Fruit fly (Drosophila melanogaster) whole organism, pupa: ENCODE results near the gene CG14212.

Source experiments
- CG10348 ChIP-seq: fragments of 200-800 bp; sonication (Bioruptor generic); IDR thresholded peaks from 2 replicates; pipeline ENCODE4 v1.3.6; 2022; ENCODE audit warnings: missing biosample characterization, missing genetic modification characterization
- CG12605 ChIP-seq: fragments of 200-800 bp; sonication (Bioruptor generic); IDR thresholded peaks from 2 replicates; pipeline ENCODE4 v1.3.6; 2022; ENCODE audit warnings: missing biosample characterization, missing genetic modification characterization
- CG13204 ChIP-seq: fragments of 200-800 bp; sonication (Bioruptor generic); optimal IDR thresholded peaks from 2 replicates; lab custom pipeline; 2018; ENCODE audit warnings: missing biosample characterization, mild to moderate bottlenecking, missing genetic modification characterization, moderate library complexity
- CG14655 ChIP-seq: fragments of 200-800 bp; sonication (Bioruptor generic); optimal IDR thresholded peaks from 3 replicates; lab custom pipeline; 2017; ENCODE audit warnings: mild to moderate bottlenecking, missing biosample characterization, missing genetic modification reagents, missing genetic modification characterization
- CG15710 ChIP-seq: fragments of 200-800 bp; sonication (Bioruptor generic); optimal IDR thresholded peaks from 2 replicates; lab custom pipeline; 2018; ENCODE audit warnings: missing biosample characterization, mild to moderate bottlenecking, missing genetic modification characterization, moderate library complexity
- CG17806 ChIP-seq: fragments of 200-800 bp; sonication (Bioruptor generic); optimal IDR thresholded peaks from 2 replicates; lab custom pipeline; 2018; ENCODE audit warnings: missing biosample characterization, mild to moderate bottlenecking, missing genetic modification characterization, moderate library complexity
- CG32121 ChIP-seq: fragments of 200-800 bp; sonication (Bioruptor generic); IDR thresholded peaks from 2 replicates; pipeline ENCODE4 v1.3.6; 2022; ENCODE audit warnings: missing biosample characterization, missing genetic modification characterization
- CG34367 ChIP-seq: fragments of 200-800 bp; sonication (Bioruptor generic); optimal IDR thresholded peaks from 2 replicates; lab custom pipeline; 2018; ENCODE audit warnings: missing biosample characterization, mild to moderate bottlenecking, missing genetic modification characterization
- CG4496 ChIP-seq: fragments of 200-800 bp; sonication (Bioruptor generic); IDR thresholded peaks from 3 replicates; pipeline ENCODE4 v1.3.6; 2022; ENCODE audit warnings: missing biosample characterization, missing genetic modification characterization
- CG8159 ChIP-seq: fragments of 200-800 bp; sonication (Bioruptor generic); optimal IDR thresholded peaks from 3 replicates; lab custom pipeline; 2018; ENCODE audit warnings: missing biosample characterization, mild to moderate bottlenecking, missing genetic modification characterization, moderate library complexity
- CG8301 ChIP-seq: fragments of 200-800 bp; sonication (Bioruptor generic); optimal IDR thresholded peaks from 2 replicates; lab custom pipeline; 2018; ENCODE audit warnings: missing biosample characterization, mild to moderate bottlenecking, missing genetic modification characterization
- CG9948 ChIP-seq: fragments of 200-800 bp; sonication (Bioruptor generic); optimal IDR thresholded peaks from 2 replicates; lab custom pipeline; 2018; ENCODE audit warnings: missing biosample characterization, mild to moderate bottlenecking, missing genetic modification characterization, moderate library complexity
- D1 ChIP-seq: fragments of 200-800 bp; sonication (Bioruptor generic); optimal IDR thresholded peaks from 2 replicates; lab custom pipeline; 2018; ENCODE audit warnings: missing biosample characterization, mild to moderate bottlenecking, missing genetic modification characterization, moderate library complexity
- EcR ChIP-seq: fragments of 200-800 bp; sonication (Bioruptor generic); optimal IDR thresholded peaks from 3 replicates; lab custom pipeline; 2019; ENCODE audit warnings: missing biosample characterization, missing genetic modification characterization, mild to moderate bottlenecking, moderate library complexity, missing genetic modification reagents
- Ets98B ChIP-seq: fragments of 200-800 bp; sonication (Bioruptor generic); IDR thresholded peaks from 2 replicates; pipeline ENCODE4 v1.3.6; 2022; ENCODE audit warnings: missing biosample characterization, missing genetic modification characterization
- Pif1A ChIP-seq: fragments of 200-800 bp; sonication (Bioruptor generic); optimal IDR thresholded peaks from 3 replicates; lab custom pipeline; 2016; ENCODE audit warnings: missing biosample characterization, missing genetic modification characterization
- Pif1B ChIP-seq: fragments of 200-800 bp; sonication (Bioruptor generic); optimal IDR thresholded peaks from 3 replicates; lab custom pipeline; 2016; ENCODE audit warnings: missing biosample characterization, missing genetic modification characterization
- Snoo ChIP-seq: fragments of 200-800 bp; sonication (Bioruptor generic); optimal IDR thresholded peaks from 3 replicates; lab custom pipeline; 2017; ENCODE audit warnings: missing biosample characterization, mild to moderate bottlenecking, missing genetic modification characterization, inconsistent platforms
- fd96Ca ChIP-seq: fragments of 200-800 bp; sonication (Bioruptor generic); IDR thresholded peaks from 3 replicates; pipeline ENCODE4 v1.3.6; 2022; ENCODE audit warnings: missing biosample characterization, missing genetic modification characterization
- gl ChIP-seq: fragments of 200-800 bp; sonication (Bioruptor generic); optimal IDR thresholded peaks from 2 replicates; lab custom pipeline; 2018; ENCODE audit warnings: missing biosample characterization, mild to moderate bottlenecking, missing genetic modification characterization
- rn ChIP-seq: fragments of 200-800 bp; sonication (Bioruptor generic); IDR thresholded peaks from 2 replicates; pipeline ENCODE4 v1.3.6; 2022; ENCODE audit warnings: missing biosample characterization, missing genetic modification characterization

The CG14212 gene

dm6 chrX:19625405-19625804 lies at the start of gene CG14212:
Gene CG14212 (plus strand): TSS chrX:19625705.
- no peak for TF ChIP-seq Snoo
- TF ChIP-seq CG8301: no peak
- TF ChIP-seq CG12605 (GFP tag; lab: Robert Waterston, UW): no peak
- TF ChIP-seq gl (tag; lab: Kevin White, UChicago): no peak
- no peak for TF ChIP-seq CG9948
- TF ChIP-seq CG4496 (GFP tag; lab: Robert Waterston, UW): no peak
- TF ChIP-seq Pif1A (GFP tag; lab: Kevin White, UChicago): no peak
- no peak for TF ChIP-seq CG17806 (tag; lab: Kevin White, UChicago)
- no peak for TF ChIP-seq CG14655 (GFP tag; lab: Kevin White, UChicago)
- no peak for TF ChIP-seq fd96Ca

dm6 chrX:19577940-19578632 lies 47.4 kb upstream of the CG14212 start:
- TF ChIP-seq CG13204 (GFP tag; lab: Kevin White, UChicago) (no peak), EcR (peak; percentile 59), CG32121 (peak; percentile 53; the same call in 1 of the 2 replicates), CG8301 (no peak), CG4496 (GFP tag; lab: Robert Waterston, UW) (no peak), CG12605 (GFP tag; lab: Robert Waterston, UW) (no peak), Snoo (no peak), D1 (tag; lab: Kevin White, UChicago) (no peak), Ets98B (no peak), CG10348 (no peak), gl (tag; lab: Kevin White, UChicago) (no peak)

dm6 chrX:19578908-19579647 lies 46.4 kb upstream of the CG14212 start:
- TF ChIP-seq CG14655 (GFP tag; lab: Kevin White, UChicago): no peak
- TF ChIP-seq CG4496 (GFP tag; lab: Robert Waterston, UW): no peak
- TF ChIP-seq CG8301: no peak
- no peak for TF ChIP-seq EcR
- TF ChIP-seq CG8159 (tag; lab: Kevin White, UChicago): no peak
- no peak for TF ChIP-seq CG13204 (GFP tag; lab: Kevin White, UChicago)
- no peak for TF ChIP-seq CG9948
- no peak for TF ChIP-seq rn (GFP tag; lab: Robert Waterston, UW)
- TF ChIP-seq Ets98B: no peak
- TF ChIP-seq CG34367 (tag; lab: Kevin White, UChicago): no peak

- TF ChIP-seq CG15710 (tag; lab: Kevin White, UChicago): no peak
- no peak for TF ChIP-seq CG34367 (tag; lab: Kevin White, UChicago)
- no peak for TF ChIP-seq Snoo
- TF ChIP-seq Pif1A (GFP tag; lab: Kevin White, UChicago): no peak
- TF ChIP-seq CG4496 (GFP tag; lab: Robert Waterston, UW): no peak
- TF ChIP-seq CG32121: no peak
- no peak for TF ChIP-seq rn (GFP tag; lab: Robert Waterston, UW)
- no peak for TF ChIP-seq CG8301
- no peak for TF ChIP-seq Ets98B
- no peak for TF ChIP-seq CG10348
- TF ChIP-seq CG14655 (GFP tag; lab: Kevin White, UChicago): no peak
- TF ChIP-seq CG8159 (tag; lab: Kevin White, UChicago): no peak
- TF ChIP-seq D1 (tag; lab: Kevin White, UChicago): no peak
- no peak for TF ChIP-seq CG17806 (tag; lab: Kevin White, UChicago)
Observed at dm6 chrX:19579648-19580301, 45.7 kb upstream of the CG14212 start, which contains the start of gene Tao. Gene Tao (minus strand): TSS chrX:19579800.

dm6 chrX:19581881-19582280 lies 43.6 kb upstream of the CG14212 start, which contains the start of gene CG14218:
Gene CG14218 (minus strand): TSS chrX:19581981.
- TF ChIP-seq Pif1A (GFP tag; lab: Kevin White, UChicago): no peak
- no peak for TF ChIP-seq D1 (tag; lab: Kevin White, UChicago)
- no peak for TF ChIP-seq CG8159 (tag; lab: Kevin White, UChicago)
- no peak for TF ChIP-seq rn (GFP tag; lab: Robert Waterston, UW)
- no peak for TF ChIP-seq EcR
- TF ChIP-seq CG32121: no peak
- no peak for TF ChIP-seq Ets98B

- TF ChIP-seq CG8301 (no peak), CG13204 (GFP tag; lab: Kevin White, UChicago) (no peak), fd96Ca (no peak), Snoo (no peak), CG14655 (GFP tag; lab: Kevin White, UChicago) (no peak), CG17806 (tag; lab: Kevin White, UChicago) (no peak), Pif1A (GFP tag; lab: Kevin White, UChicago) (no peak), Ets98B (no peak), CG9948 (no peak), EcR (no peak), CG8159 (tag; lab: Kevin White, UChicago) (no peak), CG34367 (tag; lab: Kevin White, UChicago) (no peak), rn (GFP tag; lab: Robert Waterston, UW) (no peak), Pif1B (GFP tag; lab: Kevin White, UChicago) (no peak), D1 (tag; lab: Kevin White, UChicago) (no peak), CG4496 (GFP tag; lab: Robert Waterston, UW) (no peak), gl (tag; lab: Kevin White, UChicago) (no peak), CG15710 (tag; lab: Kevin White, UChicago) (no peak)
Observed at dm6 chrX:19582732-19583131, 42.8 kb upstream of the CG14212 start.
